Fruit fly (Drosophila melanogaster): ENCODE results near the gene miple2.

dm6 chr3L:294841-295408, 23.9 kb downstream of the miple2 start:
- TF ChIP-seq ttk (optimal IDR thresholded peaks at IDR 0.05) (no peak), h (optimal IDR thresholded peaks at IDR 0.05) (no peak), psq (optimal IDR thresholded peaks at IDR 0.05) (no peak), insv (optimal IDR thresholded peaks at IDR 0.05) (no peak)
